Fruit fly (Drosophila melanogaster) whole organism, embryonic: ENCODE measurements around the gene Pep.

ENCODE experiments used
- B-H1 ChIP-seq: fragments of 200-800 bp; sonication (Bioruptor generic); IDR thresholded peaks from 3 replicates; pipeline ENCODE4 v1.3.6; 2022; ENCODE audit warnings: missing biosample characterization, missing genetic modification characterization
- B-H2 ChIP-seq: fragments of 200-800 bp; sonication (Bioruptor generic); optimal IDR thresholded peaks from 2 replicates; lab custom pipeline; 2018; ENCODE audit warnings: missing biosample characterization, mild to moderate bottlenecking, missing genetic modification characterization
- Bteb2 ChIP-seq: fragments of 200-800 bp; sonication (Bioruptor generic); optimal IDR thresholded peaks from 2 replicates; lab custom pipeline; 2016; ENCODE audit warnings: missing biosample characterization, missing genetic modification characterization
- C15 ChIP-seq: fragments of 200-800 bp; sonication (Bioruptor generic); IDR thresholded peaks from 3 replicates; pipeline ENCODE4 v1.3.6; 2022; ENCODE audit warnings: missing biosample characterization, missing genetic modification characterization
- CG10366 ChIP-seq: fragments of 200-800 bp; sonication (Bioruptor generic); IDR thresholded peaks from 2 replicates; pipeline ENCODE4 v1.3.6; 2022; ENCODE audit warnings: missing biosample characterization, missing genetic modification characterization
- CG12942 ChIP-seq: fragments of 200-800 bp; sonication (Bioruptor generic); optimal IDR thresholded peaks from 3 replicates; lab custom pipeline; 2016; ENCODE audit warnings: missing biosample characterization, missing genetic modification characterization
- CG13123 ChIP-seq: fragments of 200-800 bp; sonication (Bioruptor generic); optimal IDR thresholded peaks from 2 replicates; lab custom pipeline; 2016; ENCODE audit warnings: missing biosample characterization, missing genetic modification characterization
- CG14014 ChIP-seq: fragments of 200-800 bp; sonication (Bioruptor generic); IDR thresholded peaks from 2 replicates; pipeline ENCODE4 v1.3.6; 2022; ENCODE audit warnings: missing biosample characterization, missing genetic modification characterization
- CG15011 ChIP-seq: fragments of 200-800 bp; sonication (Bioruptor generic); optimal IDR thresholded peaks from 3 replicates; lab custom pipeline; 2018; ENCODE audit warnings: missing biosample characterization, mild to moderate bottlenecking, missing genetic modification characterization
- CG15073 ChIP-seq: fragments of 200-800 bp; sonication (Bioruptor generic); optimal IDR thresholded peaks from 2 replicates; lab custom pipeline; 2016; ENCODE audit warnings: missing biosample characterization, missing genetic modification characterization
- CG15269 ChIP-seq: fragments of 200-800 bp; sonication (Bioruptor generic); optimal IDR thresholded peaks from 2 replicates; lab custom pipeline; 2018; ENCODE audit warnings: missing biosample characterization, mild to moderate bottlenecking, missing genetic modification characterization, moderate library complexity
- CG15601 ChIP-seq: fragments of 200-800 bp; sonication (Bioruptor generic); optimal IDR thresholded peaks from 3 replicates; lab custom pipeline; 2019; ENCODE audit warnings: missing biosample characterization, mild to moderate bottlenecking, missing genetic modification characterization, moderate library complexity
- CG30020 ChIP-seq: fragments of 200-800 bp; optimal IDR thresholded peaks from 2 replicates; lab custom pipeline; 2019; ENCODE audit warnings: missing biosample characterization, mild to moderate bottlenecking, missing genetic modification characterization, moderate library complexity
- CG31365 ChIP-seq: fragments of 200-800 bp; sonication (Bioruptor generic); optimal IDR thresholded peaks from 2 replicates; lab custom pipeline; 2018; ENCODE audit warnings: missing biosample characterization, mild to moderate bottlenecking, missing genetic modification characterization
- CG31441 ChIP-seq: fragments of 200-800 bp; sonication (Bioruptor generic); IDR thresholded peaks from 2 replicates; pipeline ENCODE4 v1.3.6; 2022; ENCODE audit warnings: missing biosample characterization, missing genetic modification characterization
- CG34376 ChIP-seq: fragments of 200-800 bp; sonication (Bioruptor generic); optimal IDR thresholded peaks from 2 replicates; lab custom pipeline; 2018; ENCODE audit warnings: missing biosample characterization, mild to moderate bottlenecking, missing genetic modification characterization
- CG4360 ChIP-seq: fragments of 200-800 bp; sonication (Bioruptor generic); IDR thresholded peaks from 2 replicates; pipeline ENCODE4 v1.3.6; 2022; ENCODE audit warnings: missing biosample characterization, missing genetic modification characterization
- CG7271 ChIP-seq: fragments of 200-800 bp; sonication (Bioruptor generic); optimal IDR thresholded peaks from 2 replicates; lab custom pipeline; 2018; ENCODE audit warnings: missing biosample characterization, mild to moderate bottlenecking, missing genetic modification characterization, moderate library complexity
- CG7556 ChIP-seq: fragments of 200-800 bp; sonication (Bioruptor generic); optimal IDR thresholded peaks from 2 replicates; lab custom pipeline; 2017; ENCODE audit warnings: missing biosample characterization, mild to moderate bottlenecking, missing genetic modification characterization
- CG7928 ChIP-seq: fragments of 200-800 bp; sonication (Bioruptor generic); optimal IDR thresholded peaks from 2 replicates; lab custom pipeline; 2017; ENCODE audit warnings: missing biosample characterization, mild to moderate bottlenecking, missing genetic modification characterization
- CG8281 ChIP-seq: fragments of 200-800 bp; sonication (Bioruptor generic); optimal IDR thresholded peaks from 2 replicates; lab custom pipeline; 2018; ENCODE audit warnings: missing biosample characterization, mild to moderate bottlenecking, missing genetic modification characterization, moderate library complexity
- CG8944 ChIP-seq: fragments of 200-800 bp; sonication (Bioruptor generic); optimal IDR thresholded peaks from 3 replicates; lab custom pipeline; 2016; ENCODE audit warnings: missing biosample characterization, missing genetic modification characterization
- CG9727 ChIP-seq: fragments of 200-800 bp; sonication (Bioruptor generic); optimal IDR thresholded peaks from 3 replicates; lab custom pipeline; 2017; ENCODE audit warnings: missing biosample characterization, mild to moderate bottlenecking, missing genetic modification characterization
- CG9932 ChIP-seq: fragments of 200-800 bp; sonication (Bioruptor generic); IDR thresholded peaks from 2 replicates; pipeline ENCODE4 v1.3.6; 2022; ENCODE audit warnings: missing biosample characterization, missing genetic modification characterization
- CrebB ChIP-seq: fragments of 200-800 bp; sonication (Bioruptor generic); optimal IDR thresholded peaks from 3 replicates; lab custom pipeline; 2018; ENCODE audit warnings: missing biosample characterization, mild to moderate bottlenecking, missing genetic modification characterization
- Dip3 ChIP-seq: fragments of 200-800 bp; sonication (Bioruptor generic); optimal IDR thresholded peaks from 3 replicates; lab custom pipeline; 2016; ENCODE audit warnings: missing biosample characterization, missing genetic modification characterization
- ERR ChIP-seq: fragments of 200-800 bp; sonication (Bioruptor generic); optimal IDR thresholded peaks from 2 replicates; lab custom pipeline; 2016; ENCODE audit warnings: missing biosample characterization, missing genetic modification characterization
- HHEX ChIP-seq: fragments of 200-800 bp; sonication (Bioruptor generic); optimal IDR thresholded peaks from 3 replicates; lab custom pipeline; 2017; ENCODE audit warnings: missing biosample characterization, mild to moderate bottlenecking, missing genetic modification characterization, missing genetic modification reagents
- HLH54F ChIP-seq: fragments of 200-800 bp; sonication (Bioruptor generic); optimal IDR thresholded peaks from 3 replicates; lab custom pipeline; 2016; ENCODE audit warnings: missing biosample characterization, missing genetic modification characterization
- Hey ChIP-seq: fragments of 200-800 bp; sonication (Bioruptor generic); optimal IDR thresholded peaks from 3 replicates; lab custom pipeline; 2018; ENCODE audit warnings: missing biosample characterization, mild to moderate bottlenecking, missing genetic modification characterization
- MBD-R2 ChIP-seq: fragments of 200-800 bp; sonication (Bioruptor generic); IDR thresholded peaks from 2 replicates; pipeline ENCODE4 v1.3.6; 2022; ENCODE audit warnings: missing biosample characterization, missing genetic modification characterization
- NFAT ChIP-seq: fragments of 200-800 bp; sonication (Bioruptor generic); IDR thresholded peaks from 2 replicates; pipeline ENCODE4 v1.3.6; 2022; ENCODE audit warnings: missing biosample characterization, missing genetic modification characterization
- Opbp ChIP-seq: fragments of 200-800 bp; sonication (Bioruptor generic); IDR thresholded peaks from 3 replicates; pipeline ENCODE4 v1.3.6; 2022; ENCODE audit warnings: missing biosample characterization, missing genetic modification characterization; ENCODE audit not compliant: partially characterized antibody
- Optix ChIP-seq: fragments of 200-800 bp; sonication (Bioruptor generic); IDR thresholded peaks from 3 replicates; pipeline ENCODE4 v1.3.6; 2022; ENCODE audit warnings: missing biosample characterization, missing genetic modification characterization
- aop ChIP-seq: fragments of 200-800 bp; sonication (Bioruptor generic); IDR thresholded peaks from 2 replicates; pipeline ENCODE4 v1.3.6; 2022; ENCODE audit warnings: missing biosample characterization, missing genetic modification characterization
- ash1 ChIP-seq: fragments of 200-800 bp; sonication (Bioruptor generic); optimal IDR thresholded peaks from 2 replicates; lab custom pipeline; 2018; ENCODE audit warnings: missing biosample characterization, mild to moderate bottlenecking, missing genetic modification characterization
- bcd ChIP-seq: fragments of 200-800 bp; sonication (Bioruptor generic); optimal IDR thresholded peaks from 2 replicates; lab custom pipeline; 2017; ENCODE audit warnings: missing biosample characterization, mild to moderate bottlenecking, missing genetic modification characterization
- br ChIP-seq: fragments of >200 bp; optimal IDR thresholded peaks from 2 replicates; lab custom pipeline; 2017
- cad ChIP-seq: fragments of >200 bp; optimal IDR thresholded peaks from 2 replicates; lab custom pipeline; 2017; ENCODE audit warnings: missing biosample characterization, missing genetic modification characterization
- dan ChIP-seq: fragments of 200-800 bp; sonication (Bioruptor generic); IDR thresholded peaks from 2 replicates; pipeline ENCODE4 v1.3.6; 2022; ENCODE audit warnings: missing biosample characterization, missing genetic modification characterization
- dmrt99B ChIP-seq: fragments of 200-800 bp; sonication (Bioruptor generic); optimal IDR thresholded peaks from 2 replicates; lab custom pipeline; 2018; ENCODE audit warnings: missing biosample characterization, mild to moderate bottlenecking, missing genetic modification characterization, moderate library complexity
- ewg ChIP-seq: fragments of 200-800 bp; sonication (Bioruptor generic); optimal IDR thresholded peaks from 3 replicates; lab custom pipeline; 2017; ENCODE audit warnings: mild to moderate bottlenecking, missing biosample characterization, missing genetic modification reagents, missing genetic modification characterization
- exex ChIP-seq: fragments of 200-800 bp; sonication (Bioruptor generic); optimal IDR thresholded peaks from 4 replicates; lab custom pipeline; 2018; ENCODE audit warnings: missing biosample characterization, mild to moderate bottlenecking, missing genetic modification characterization, moderate library complexity
- hbn ChIP-seq: fragments of 200-800 bp; sonication (Bioruptor generic); IDR thresholded peaks from 2 replicates; pipeline ENCODE4 v1.3.6; 2022; ENCODE audit warnings: missing biosample characterization, missing genetic modification characterization; ENCODE audit not compliant: partially characterized antibody
- mirr ChIP-seq: fragments of 200-800 bp; sonication (Bioruptor generic); optimal IDR thresholded peaks from 3 replicates; lab custom pipeline; 2018; ENCODE audit warnings: missing biosample characterization, mild to moderate bottlenecking, missing genetic modification characterization
- otp ChIP-seq: fragments of 200-800 bp; sonication (Bioruptor generic); IDR thresholded peaks from 3 replicates; pipeline ENCODE4, ENCODE4 v1.3.6; 2022; ENCODE audit warnings: missing biosample characterization, missing genetic modification characterization
- pita ChIP-seq: fragments of 200-800 bp; sonication (Bioruptor generic); optimal IDR thresholded peaks from 2 replicates; lab custom pipeline; 2017; ENCODE audit warnings: missing biosample characterization, mild to moderate bottlenecking, missing genetic modification characterization
- shn ChIP-seq: fragments of 200-800 bp; sonication (Bioruptor generic); optimal IDR thresholded peaks from 3 replicates; lab custom pipeline; 2016; ENCODE audit warnings: missing biosample characterization, missing genetic modification characterization
- sim ChIP-seq: fragments of 200-800 bp; sonication (Bioruptor generic); IDR thresholded peaks from 2 replicates; pipeline ENCODE4 v1.3.6; 2022; ENCODE audit warnings: missing biosample characterization, missing genetic modification characterization
- trem ChIP-seq: fragments of 200-800 bp; optimal IDR thresholded peaks from 3 replicates; lab custom pipeline; 2019; ENCODE audit warnings: missing biosample characterization, mild to moderate bottlenecking, missing genetic modification characterization, moderate library complexity
- wdn ChIP-seq: fragments of 200-800 bp; sonication (Bioruptor generic); IDR thresholded peaks from 2 replicates; pipeline ENCODE4 v1.3.6; 2022; ENCODE audit warnings: missing biosample characterization, missing genetic modification characterization

Pep gene

DNA sequence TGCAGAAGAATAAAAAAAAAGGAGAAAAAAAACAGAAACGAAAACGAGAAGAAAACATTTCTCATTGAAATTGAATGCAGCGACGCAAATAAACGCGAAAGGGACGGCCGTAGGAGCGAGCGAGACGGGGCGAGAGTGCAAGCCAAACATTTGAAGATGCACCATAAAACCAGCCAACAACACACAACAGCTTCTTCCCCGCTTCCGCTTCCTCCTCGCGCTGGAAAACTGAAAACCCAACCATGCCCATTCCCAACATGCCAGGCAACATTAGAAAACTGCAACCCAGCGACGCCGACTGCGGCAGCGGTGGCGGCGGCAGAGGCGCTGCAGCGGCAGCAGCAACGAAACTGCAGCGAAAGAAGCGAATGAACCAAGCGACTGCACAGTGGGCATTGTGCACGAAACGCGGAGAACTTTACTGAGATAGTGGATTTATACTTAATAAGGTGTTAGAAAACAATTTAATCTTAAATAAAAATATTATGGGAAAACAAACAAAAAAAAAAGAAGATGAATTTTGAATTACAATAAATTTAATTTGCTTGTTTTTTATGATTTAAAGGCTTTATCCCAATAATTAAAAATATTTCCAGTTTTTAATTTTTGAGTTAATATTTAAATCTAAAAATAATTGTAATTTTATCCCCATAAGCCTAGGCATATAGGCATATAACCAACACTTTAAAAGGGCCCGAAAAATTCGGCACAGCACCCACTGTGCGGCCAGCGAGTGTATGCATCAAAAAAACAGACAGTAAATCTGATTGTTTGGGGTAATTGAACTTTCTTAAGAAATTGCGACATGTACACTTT lies 33.7 kb downstream of the Pep start (continued):
- no peak for TF ChIP-seq NFAT (GFP tag; lab: Robert Waterston, UW)
- TF ChIP-seq CG31441 (GFP tag; lab: Robert Waterston, UW): peak; percentile 92
- TF ChIP-seq CG34376 (GFP tag; lab: Kevin White, UChicago): no peak
- TF ChIP-seq Dip3 (GFP tag; lab: Kevin White, UChicago): no peak
- no peak for TF ChIP-seq ash1
- TF ChIP-seq C15 (GFP tag; lab: Robert Waterston, UW): no peak
- TF ChIP-seq shn (GFP tag; lab: Kevin White, UChicago): no peak
- peak; percentile 76 for TF ChIP-seq CG9727 (GFP tag; lab: Kevin White, UChicago)
- TF ChIP-seq CG4360 (GFP tag; lab: Robert Waterston, UW): no peak
- TF ChIP-seq CG31365 (tag; lab: Kevin White, UChicago): no peak
- no peak for TF ChIP-seq HLH54F
- TF ChIP-seq Optix (GFP tag; lab: Robert Waterston, UW): no peak
- TF ChIP-seq cad (GFP tag; lab: Kevin White, UChicago): no peak
- TF ChIP-seq B-H2 (GFP tag; lab: Kevin White, UChicago): no peak
- no peak for TF ChIP-seq Bteb2 (GFP tag; lab: Kevin White, UChicago)
- TF ChIP-seq dan (GFP tag; lab: Robert Waterston, UW): no peak
- TF ChIP-seq dmrt99B: peak; percentile 85
- peak; percentile 70 for TF ChIP-seq ewg (GFP tag; lab: Kevin White, UChicago)
- TF ChIP-seq CG7928 (GFP tag; lab: Kevin White, UChicago): no peak
- TF ChIP-seq MBD-R2: no peak
- peak; percentile 73 for TF ChIP-seq CG7556 (GFP tag; lab: Kevin White, UChicago)
- no peak for TF ChIP-seq br (lab: Kevin White, UChicago)
- peak; percentile 26 for TF ChIP-seq CG12942 (GFP tag; lab: Kevin White, UChicago)
- TF ChIP-seq exex (tag; lab: Kevin White, UChicago): no peak
- no peak for TF ChIP-seq pita (GFP tag; lab: Kevin White, UChicago)
- TF ChIP-seq HHEX (GFP tag; lab: Kevin White, UChicago): peak; percentile 40
- no peak for TF ChIP-seq mirr (GFP tag; lab: Kevin White, UChicago)
- TF ChIP-seq Opbp (GFP tag; lab: Robert Waterston, UW): no peak
- TF ChIP-seq hbn (GFP tag; lab: Robert Waterston, UW): no peak
- TF ChIP-seq CG30020 (tag; lab: Kevin White, UChicago): peak; percentile 13
- TF ChIP-seq CG15073 (GFP tag; lab: Kevin White, UChicago): no peak
- peak; percentile 70 for TF ChIP-seq bcd (GFP tag; lab: Kevin White, UChicago)
- TF ChIP-seq sim (GFP tag; lab: Robert Waterston, UW): 0 out of 2 replicates have a peak, but pooled peaks have one; percentile 40
- no peak for TF ChIP-seq ERR
- TF ChIP-seq trem (tag; lab: Kevin White, UChicago): peak; percentile 68
- TF ChIP-seq CG15601 (tag; lab: Kevin White, UChicago): peak; percentile 79
- no peak for TF ChIP-seq CG8944 (GFP tag; lab: Kevin White, UChicago)
- no peak for TF ChIP-seq otp (GFP tag; lab: Robert Waterston, UW)
- TF ChIP-seq CG15269: peak; percentile 63
- no peak for TF ChIP-seq CG7271 (tag; lab: Kevin White, UChicago)
- TF ChIP-seq CG10366 (GFP tag; lab: Robert Waterston, UW): peak; percentile 21; the same call in 1 of the 2 replicates
- TF ChIP-seq aop: no peak
- TF ChIP-seq CG9932: no peak
- TF ChIP-seq wdn (GFP tag; lab: Robert Waterston, UW): no peak
- TF ChIP-seq CG15011: no peak
- TF ChIP-seq B-H1: no peak
- no peak for TF ChIP-seq CG13123 (GFP tag; lab: Kevin White, UChicago)
- TF ChIP-seq Hey (tag; lab: Kevin White, UChicago): no peak
- no peak for TF ChIP-seq CrebB
- peak; percentile 30 for TF ChIP-seq CG8281
- no peak for TF ChIP-seq CG14014
